Fruit fly (Drosophila melanogaster): Measurements from ENCODE around the gene bmm.

DNA sequence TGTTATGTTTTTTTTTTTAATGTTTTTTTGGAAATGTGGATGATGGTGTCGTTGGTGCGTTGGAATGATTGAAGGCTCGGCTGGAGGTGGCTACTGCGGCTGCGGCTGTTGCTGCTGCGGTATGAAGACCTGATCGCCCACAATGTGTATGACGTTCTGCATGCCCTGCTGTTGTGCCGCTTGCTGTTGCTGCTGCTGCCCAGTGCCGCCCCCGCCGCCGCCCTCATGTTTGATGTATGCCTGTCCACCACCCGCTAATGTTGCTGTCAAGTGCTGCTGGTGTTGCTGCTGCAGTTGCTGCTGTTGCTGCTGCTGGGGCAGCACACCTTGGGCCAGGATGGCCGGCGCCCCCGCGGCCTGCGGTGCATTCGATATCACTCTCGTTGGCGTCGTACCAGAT lies 33.4 kb downstream of the bmm start:
- TF ChIP-seq CG12605 (GFP tag; IDR thresholded peaks at IDR 0.05) (no peak), gl (tag; optimal IDR thresholded peaks at IDR 0.05) (no peak), CG32121 (GFP tag; IDR thresholded peaks at IDR 0.05) (no peak), CG13204 (GFP tag; optimal IDR thresholded peaks at IDR 0.05) (no peak), Pif1B (GFP tag; optimal IDR thresholded peaks at IDR 0.05) (no peak)

Data from whole organism, pupa.